Worm (Caenorhabditis elegans) whole organism, L4/young adult: ENCODE results near the gene unc-34.

Experiments
- dao-5 ChIP-seq: sonication (generic microtip); optimal IDR thresholded peaks from 2 replicates; lab custom pipeline; 2016; ENCODE audit warnings: missing genotype, missing genetic modification characterization, moderate library complexity, missing compliant biosample characterization
- him-1 ChIP-seq: sonication (generic microtip); optimal IDR thresholded peaks from 2 replicates; lab custom pipeline; 2016; ENCODE audit warnings: missing genotype, missing genetic modification reagents, missing genetic modification characterization, missing compliant biosample characterization

ce11 chrV:945144-945543, 37.4 kb upstream of the unc-34 start, which contains the start of gene Y50D4C.3:
- TF ChIP-seq dao-5 (no peak), him-1 (no peak)
